Worm (Caenorhabditis elegans) whole organism, L2 larva: Measurements from ENCODE around the gene ZK353.4.

Experiments
- egl-27 ChIP-seq: sonication (generic microtip); optimal IDR thresholded peaks from 3 replicates; lab custom pipeline; 2017; ENCODE audit warnings: missing biosample characterization, missing genetic modification reagents, missing genetic modification characterization
- elt-3 ChIP-seq: sonication (generic microtip); optimal IDR thresholded peaks from 2 replicates; lab custom pipeline; 2017; ENCODE audit warnings: missing biosample characterization, missing genetic modification characterization
- lsy-2 ChIP-seq, 2 experiments: fragments of 150-350 bp in 1 of 2; sonication (generic microtip) in 1 of 2; optimal IDR thresholded peaks; 2 replicates each; lab custom pipeline; 2014 to 2017; ENCODE audit warnings: missing biosample characterization in 2 of 2, missing genetic modification characterization in 2 of 2

DNA sequence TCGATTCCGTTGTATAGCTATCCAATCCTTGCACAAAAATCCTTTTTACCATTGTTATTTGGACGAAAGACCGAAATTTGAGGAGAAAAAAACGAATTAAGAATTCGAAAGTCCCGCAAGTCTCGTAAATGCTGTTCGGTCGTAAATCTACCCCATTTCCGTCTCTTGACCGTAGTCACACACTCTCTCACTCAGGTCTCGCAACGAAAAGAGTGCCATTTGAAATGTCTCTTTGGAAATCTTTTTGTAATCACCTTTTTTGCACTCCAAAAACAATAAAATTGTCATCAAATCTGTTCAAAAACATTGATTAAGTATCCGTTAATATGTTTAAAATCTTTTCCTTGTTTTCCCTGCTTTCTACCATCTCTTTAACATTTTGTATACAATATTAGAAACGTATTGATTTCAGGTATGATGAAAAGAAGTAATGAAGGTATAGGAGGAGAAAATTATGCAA is 31.2 kb downstream of the ZK353.4 start, which contains the start of the genes R05D3.8 and rfp-1:
- peak; percentile 97 to 99 for TF ChIP-seq lsy-2 (tag; optimal IDR thresholded peaks at IDR 0.05; lab: Kevin White, UChicago)
- TF ChIP-seq elt-3 (tag; lab: Kevin White, UChicago) = no peak
- TF ChIP-seq egl-27 (tag; lab: Kevin White, UChicago) = peak; percentile 12
